Fruit fly (Drosophila melanogaster): ENCODE results near the gene CG42450.

Gene CG42450

dm6 chrX:18843229-18844033 lies 30.3 kb downstream of the CG42450 start, which contains the start of gene htk (continued):
- TF ChIP-seq CG10209 (GFP tag; optimal IDR thresholded peaks at IDR 0.05) (peak; percentile 55), cg (GFP tag; optimal IDR thresholded peaks at IDR 0.05) (no peak), pzg (GFP tag; optimal IDR thresholded peaks at IDR 0.05) (peak; percentile 94), zen (tag; optimal IDR thresholded peaks at IDR 0.05) (peak; percentile 72), Bgb (GFP tag; IDR thresholded peaks at IDR 0.05; ENCODE audit: partially characterized antibody) (peak; percentile 96), Bteb2 (GFP tag; optimal IDR thresholded peaks at IDR 0.05) (peak; percentile 40), lilli (GFP tag; optimal IDR thresholded peaks at IDR 0.05) (peak; percentile 80), Camta (GFP tag; optimal IDR thresholded peaks at IDR 0.05) (peak; percentile 72), CG7928 (GFP tag; optimal IDR thresholded peaks at IDR 0.05) (peak; percentile 38), crp (GFP tag; optimal IDR thresholded peaks at IDR 0.05) (peak in 1 of 2 experiments; percentile 78), Sry-δ (GFP tag; optimal IDR thresholded peaks at IDR 0.05) (peak; percentile 99), emc (GFP tag; optimal IDR thresholded peaks at IDR 0.05) (peak; percentile 52), NFAT (GFP tag; IDR thresholded peaks at IDR 0.05) (peak; percentile 86), CG1529 (GFP tag; optimal IDR thresholded peaks at IDR 0.05) (no peak), Oli (tag; optimal IDR thresholded peaks at IDR 0.05) (peak; percentile 9), Pdp1 (GFP tag; optimal IDR thresholded peaks at IDR 0.05) (peak; percentile 71 to 100), CG2129 (GFP tag; IDR thresholded peaks at IDR 0.05; ENCODE audit: partially characterized antibody) (peak; percentile 61), CG10654 (GFP tag; optimal IDR thresholded peaks at IDR 0.05) (peak; percentile 65), Meics (GFP tag; optimal IDR thresholded peaks at IDR 0.05) (peak; percentile 74), mam (GFP tag; optimal IDR thresholded peaks at IDR 0.05) (peak; percentile 77), CG3281 (GFP tag; optimal IDR thresholded peaks at IDR 0.05) (peak; percentile 0), z (GFP tag; IDR thresholded peaks at IDR 0.05) (no peak; the same call in 2 of the 3 replicates), CG14860 (GFP tag; IDR thresholded peaks at IDR 0.05; ENCODE audit: partially characterized antibody) (peak; percentile 75), hth (optimal IDR thresholded peaks at IDR 0.05) (no peak), Oaz (GFP tag; IDR thresholded peaks at IDR 0.05) (peak; percentile 46), CG2875 (GFP tag; optimal IDR thresholded peaks at IDR 0.05) (peak; percentile 49), D19B (GFP tag; optimal IDR thresholded peaks at IDR 0.05) (no peak), CG16863 (GFP tag; optimal IDR thresholded peaks at IDR 0.05) (peak; percentile 22), CG11247 (GFP tag; IDR thresholded peaks at IDR 0.05) (peak; percentile 77), ftz-f1 (GFP tag; optimal IDR thresholded peaks at IDR 0.05) (no peak), Awh (GFP tag; IDR thresholded peaks at IDR 0.05) (peak; percentile 51; the same call in 1 of the 2 replicates), luna (GFP tag; optimal IDR thresholded peaks at IDR 0.05) (peak; percentile 34), btn (GFP tag; optimal IDR thresholded peaks at IDR 0.05) (peak; percentile 23), CG10147 (GFP tag; optimal IDR thresholded peaks at IDR 0.05) (peak; percentile 22), dati (GFP tag; IDR thresholded peaks at IDR 0.05) (no peak), Vsx1 (GFP tag; optimal IDR thresholded peaks at IDR 0.05) (peak; percentile 17), ind (GFP tag; optimal IDR thresholded peaks at IDR 0.05) (peak; percentile 61), CG11723 (GFP tag; optimal IDR thresholded peaks at IDR 0.05) (peak; percentile 6), jigr1 (GFP tag; IDR thresholded peaks at IDR 0.05) (no peak), CG5180 (GFP tag; optimal IDR thresholded peaks at IDR 0.05) (no peak), esg (GFP tag; conservative IDR thresholded peaks at IDR 0.05) (peak; percentile 22; the same call in 1 of the 2 replicates), CG10431 (GFP tag; optimal IDR thresholded peaks at IDR 0.05) (no peak), CG2116 (GFP tag; optimal IDR thresholded peaks at IDR 0.05) (peak; percentile 84), Blimp-1 (GFP tag; optimal IDR thresholded peaks at IDR 0.05) (peak; percentile 28), Side (GFP tag; optimal IDR thresholded peaks at IDR 0.05) (peak; percentile 73), Hr3 (GFP tag; optimal IDR thresholded peaks at IDR 0.05) (peak; percentile 55), CG10321 (GFP tag; IDR thresholded peaks at IDR 0.05) (no peak), ems (GFP tag; optimal IDR thresholded peaks at IDR 0.05) (peak; percentile 21), crol (GFP tag; IDR thresholded peaks at IDR 0.05) (no peak)
